Worm (Caenorhabditis elegans) whole organism, early embryonic: ENCODE measurements around the gene pmk-3.

Experiments used
- aly-1 ChIP-seq: sonication (generic microtip); optimal IDR thresholded peaks from 2 replicates; lab custom pipeline; 2016; ENCODE audit warnings: missing genetic modification characterization, missing compliant biosample characterization
- ama-1 ChIP-seq: fragments of 150-350 bp; optimal IDR thresholded peaks from 2 replicates; lab custom pipeline; 2014
- ets-7 ChIP-seq: sonication (generic microtip); optimal IDR thresholded peaks from 2 replicates; lab custom pipeline; 2016; ENCODE audit warnings: missing genotype, missing genetic modification characterization, missing compliant biosample characterization
- flt-1 ChIP-seq: fragments of 200-800 bp; sonication (Bioruptor generic); IDR thresholded peaks from 2 replicates; pipeline ENCODE4 v1.3.6; 2022; ENCODE audit warnings: missing genetic modification characterization, missing compliant biosample characterization
- hmbx-1 ChIP-seq: sonication (generic microtip); optimal IDR thresholded peaks from 2 replicates; lab custom pipeline; 2016; ENCODE audit warnings: mild to moderate bottlenecking, missing genetic modification characterization, missing compliant biosample characterization
- pes-1 ChIP-seq: fragments of 200-800 bp; sonication (Bioruptor generic); IDR thresholded peaks from 2 replicates; pipeline ENCODE4 v1.3.6; 2022; ENCODE audit warnings: missing genetic modification reagents, missing genetic modification characterization, missing compliant biosample characterization
- sea-1 ChIP-seq: fragments of 200-800 bp; sonication (Bioruptor generic); conservative IDR thresholded peaks from 2 replicates; pipeline ENCODE4 v1.3.6; 2022; ENCODE audit warnings: missing genetic modification characterization, missing compliant biosample characterization
- tbx-11 ChIP-seq: fragments of 200-800 bp; sonication (Bioruptor generic); IDR thresholded peaks from 2 replicates; pipeline ENCODE4 v1.3.6; 2022; ENCODE audit warnings: missing genetic modification characterization, missing compliant biosample characterization

The pmk-3 gene

ce11 chrIV:8188421-8189112 is 49.5 kb downstream of the pmk-3 start:
- TF ChIP-seq pes-1 (0 out of 2 replicates have a peak, but pooled peaks have one; percentile 30), aly-1 (tag; lab: Kevin White, UChicago) (no peak)

ce11 chrIV:8189667-8190066 is 50.6 kb downstream of the pmk-3 start:
- TF ChIP-seq ama-1 (lab: Kevin White, UChicago), result no peak
- no peak for TF ChIP-seq ets-7
- TF ChIP-seq sea-1 (GFP tag; lab: Robert Waterston, UW), result 0 out of 2 replicates have a peak, but pooled peaks have one; percentile 32
- TF ChIP-seq flt-1 (GFP tag; lab: Robert Waterston, UW), result no peak
- TF ChIP-seq tbx-11 (GFP tag; lab: Robert Waterston, UW), result no peak
- TF ChIP-seq hmbx-1 (tag; lab: Kevin White, UChicago), result no peak
